Fruit fly (Drosophila melanogaster) whole organism, embryonic: ENCODE measurements around the gene ghi.

ENCODE experiments used
- Ada2b ChIP-seq: fragments of 200-800 bp; sonication (Bioruptor generic); IDR thresholded peaks from 2 replicates; pipeline ENCODE4 v1.3.6; 2022; ENCODE audit warnings: missing biosample characterization, missing genetic modification characterization
- Atf-2 ChIP-seq: fragments of 200-800 bp; sonication (Bioruptor generic); optimal IDR thresholded peaks from 2 replicates; lab custom pipeline; 2016; ENCODE audit warnings: missing biosample characterization, missing genetic modification characterization
- CG12071 ChIP-seq: fragments of 200-800 bp; sonication (Bioruptor generic); optimal IDR thresholded peaks from 3 replicates; lab custom pipeline; 2018; ENCODE audit warnings: missing biosample characterization, mild to moderate bottlenecking, missing genetic modification characterization
- CG1529 ChIP-seq: fragments of 200-800 bp; sonication (Bioruptor generic); optimal IDR thresholded peaks from 3 replicates; lab custom pipeline; 2018; ENCODE audit warnings: missing biosample characterization, missing genetic modification characterization
- CG17385 ChIP-seq: fragments of 200-800 bp; sonication (Bioruptor generic); optimal IDR thresholded peaks from 3 replicates; lab custom pipeline; 2018; ENCODE audit warnings: missing biosample characterization, mild to moderate bottlenecking, missing genetic modification characterization
- CG17829 ChIP-seq: fragments of 200-800 bp; optimal IDR thresholded peaks from 2 replicates; lab custom pipeline; 2019; ENCODE audit warnings: missing biosample characterization, mild to moderate bottlenecking, missing genetic modification characterization, moderate library complexity
- CG1792 ChIP-seq: fragments of 200-800 bp; sonication (Bioruptor generic); optimal IDR thresholded peaks from 2 replicates; lab custom pipeline; 2016; ENCODE audit warnings: missing biosample characterization, missing genetic modification characterization
- CG2120 ChIP-seq: fragments of 200-800 bp; sonication (Bioruptor generic); optimal IDR thresholded peaks from 3 replicates; lab custom pipeline; 2016; ENCODE audit warnings: missing biosample characterization, missing genetic modification characterization
- CG2875 ChIP-seq: fragments of 200-800 bp; sonication (Bioruptor generic); optimal IDR thresholded peaks from 2 replicates; lab custom pipeline; 2017; ENCODE audit warnings: missing biosample characterization, mild to moderate bottlenecking, missing genetic modification characterization, missing genetic modification reagents
- CG31365 ChIP-seq: fragments of 200-800 bp; sonication (Bioruptor generic); optimal IDR thresholded peaks from 2 replicates; lab custom pipeline; 2018; ENCODE audit warnings: missing biosample characterization, mild to moderate bottlenecking, missing genetic modification characterization
- CG3281 ChIP-seq: fragments of 200-800 bp; sonication (Bioruptor generic); optimal IDR thresholded peaks from 3 replicates; lab custom pipeline; 2017; ENCODE audit warnings: missing biosample characterization, mild to moderate bottlenecking, missing genetic modification characterization
- CG4328 ChIP-seq: fragments of 200-800 bp; sonication (Bioruptor generic); optimal IDR thresholded peaks from 3 replicates; lab custom pipeline; 2017; ENCODE audit warnings: missing biosample characterization, missing genetic modification reagents, missing genetic modification characterization
- CG4404 ChIP-seq: fragments of 200-800 bp; sonication (Bioruptor generic); IDR thresholded peaks from 2 replicates; pipeline ENCODE4 v1.3.6; 2022; ENCODE audit warnings: missing biosample characterization, missing genetic modification characterization
- CG4617 ChIP-seq: fragments of 200-800 bp; sonication (Bioruptor generic); optimal IDR thresholded peaks from 3 replicates; lab custom pipeline; 2016; ENCODE audit warnings: missing biosample characterization, missing genetic modification characterization, borderline replicate concordance
- CG4707 ChIP-seq: fragments of 200-800 bp; sonication (Bioruptor generic); optimal IDR thresholded peaks from 2 replicates; lab custom pipeline; 2018; ENCODE audit warnings: missing biosample characterization, mild to moderate bottlenecking, missing genetic modification characterization, moderate library complexity
- CG4730 ChIP-seq: fragments of 200-800 bp; sonication (Bioruptor generic); IDR thresholded peaks from 2 replicates; pipeline ENCODE4 v1.3.6; 2022; ENCODE audit warnings: missing biosample characterization, missing genetic modification characterization
- CG5180 ChIP-seq: fragments of 200-800 bp; sonication (Bioruptor generic); optimal IDR thresholded peaks from 3 replicates; lab custom pipeline; 2017; ENCODE audit warnings: missing biosample characterization, missing genetic modification characterization, mild to moderate bottlenecking, moderate library complexity, missing genetic modification reagents
- CG6254 ChIP-seq: fragments of 200-800 bp; sonication (Bioruptor generic); optimal IDR thresholded peaks from 3 replicates; lab custom pipeline; 2017; ENCODE audit warnings: mild to moderate bottlenecking, missing biosample characterization, missing genetic modification reagents, missing genetic modification characterization
- CG7271 ChIP-seq: fragments of 200-800 bp; sonication (Bioruptor generic); optimal IDR thresholded peaks from 2 replicates; lab custom pipeline; 2018; ENCODE audit warnings: missing biosample characterization, mild to moderate bottlenecking, missing genetic modification characterization, moderate library complexity
- CG7745 ChIP-seq: fragments of 200-800 bp; sonication (Bioruptor generic); optimal IDR thresholded peaks from 2 replicates; lab custom pipeline; 2018; ENCODE audit warnings: missing biosample characterization, mild to moderate bottlenecking, missing genetic modification characterization, moderate library complexity
- Eip74EF ChIP-seq, 2 experiments: fragments of 200-800 bp in 1 of 2; fragments of >200 bp in 1 of 2; sonication (Bioruptor generic) in 1 of 2; optimal IDR thresholded peaks; 2 replicates each; lab custom pipeline; 2017 to 2019; ENCODE audit warnings: missing biosample characterization in 2 of 2, missing genetic modification characterization in 2 of 2, mild to moderate bottlenecking in 1 of 2, moderate library complexity in 1 of 2
- Mes4 ChIP-seq: fragments of 200-800 bp; sonication (Bioruptor generic); optimal IDR thresholded peaks from 2 replicates; lab custom pipeline; 2016; ENCODE audit warnings: missing biosample characterization, missing genetic modification characterization
- Neu2 ChIP-seq: fragments of 200-800 bp; sonication (Bioruptor generic); optimal IDR thresholded peaks from 3 replicates; lab custom pipeline; 2016; ENCODE audit warnings: missing biosample characterization, missing genetic modification characterization, borderline replicate concordance
- Nf-YB ChIP-seq: fragments of 200-800 bp; sonication (Bioruptor generic); optimal IDR thresholded peaks from 3 replicates; lab custom pipeline; 2019; ENCODE audit warnings: missing biosample characterization, mild to moderate bottlenecking, missing genetic modification characterization, moderate library complexity
- NfI ChIP-seq: fragments of 200-800 bp; sonication (Bioruptor generic); optimal IDR thresholded peaks from 3 replicates; lab custom pipeline; 2018; ENCODE audit warnings: missing biosample characterization, mild to moderate bottlenecking, missing genetic modification characterization, moderate library complexity
- Rx ChIP-seq: fragments of 200-800 bp; sonication (Bioruptor generic); IDR thresholded peaks from 2 replicates; pipeline ENCODE4 v1.3.6; 2022; ENCODE audit warnings: missing biosample characterization, missing genetic modification characterization
- Spps ChIP-seq: fragments of 200-800 bp; sonication (Bioruptor generic); optimal IDR thresholded peaks from 2 replicates; lab custom pipeline; 2018; ENCODE audit warnings: missing biosample characterization, mild to moderate bottlenecking, missing genetic modification characterization
- Usf ChIP-seq: fragments of 200-800 bp; sonication (Bioruptor generic); optimal IDR thresholded peaks from 2 replicates; lab custom pipeline; 2017; ENCODE audit warnings: missing genotype, missing biosample characterization, missing genetic modification characterization
- Vsx1 ChIP-seq: fragments of 200-800 bp; sonication (Bioruptor generic); optimal IDR thresholded peaks from 2 replicates; lab custom pipeline; 2017; ENCODE audit warnings: missing biosample characterization, mild to moderate bottlenecking, missing genetic modification characterization, missing genetic modification reagents
- al ChIP-seq: fragments of 200-800 bp; sonication (Bioruptor generic); IDR thresholded peaks from 2 replicates; pipeline ENCODE4 v1.3.6; 2022; ENCODE audit warnings: missing biosample characterization, missing genetic modification characterization
- ara ChIP-seq: fragments of 200-800 bp; sonication (Bioruptor generic); IDR thresholded peaks from 2 replicates; pipeline ENCODE4 v1.3.6; 2022; ENCODE audit warnings: missing biosample characterization, missing genetic modification characterization
- ase ChIP-seq: fragments of 200-800 bp; sonication (Bioruptor generic); IDR thresholded peaks from 3 replicates; pipeline ENCODE4 v1.3.6; 2022; ENCODE audit warnings: missing biosample characterization, missing genetic modification characterization
- esg ChIP-seq: fragments of 200-800 bp; sonication (Bioruptor generic); conservative IDR thresholded peaks from 2 replicates; pipeline ENCODE4 v1.3.6; 2022; ENCODE audit warnings: missing biosample characterization, missing genetic modification characterization
- fd64A ChIP-seq: fragments of 200-800 bp; sonication (Bioruptor generic); optimal IDR thresholded peaks from 3 replicates; lab custom pipeline; 2018; ENCODE audit warnings: missing biosample characterization, mild to moderate bottlenecking, missing genetic modification characterization
- gt ChIP-seq: fragments of 200-800 bp; sonication (Bioruptor generic); IDR thresholded peaks from 2 replicates; pipeline ENCODE4 v1.3.6; 2022; ENCODE audit warnings: missing biosample characterization, missing genetic modification characterization
- jigr1 ChIP-seq: fragments of 200-800 bp; sonication (Bioruptor generic); IDR thresholded peaks from 3 replicates; pipeline ENCODE4 v1.3.6; 2022; ENCODE audit warnings: missing biosample characterization, missing genetic modification characterization
- kni ChIP-seq: fragments of 200-800 bp; sonication (Bioruptor generic); optimal IDR thresholded peaks from 3 replicates; lab custom pipeline; 2017; ENCODE audit warnings: mild to moderate bottlenecking, missing biosample characterization, missing genetic modification reagents, missing genetic modification characterization
- lilli ChIP-seq: fragments of 200-800 bp; sonication (Bioruptor generic); optimal IDR thresholded peaks from 3 replicates; lab custom pipeline; 2016; ENCODE audit warnings: missing biosample characterization, missing genetic modification characterization
- lmd ChIP-seq: fragments of 200-800 bp; sonication (Bioruptor generic); IDR thresholded peaks from 2 replicates; pipeline ENCODE4 v1.3.6; 2022; ENCODE audit warnings: missing biosample characterization, missing genetic modification characterization
- nau ChIP-seq: fragments of 200-800 bp; sonication (Bioruptor generic); optimal IDR thresholded peaks from 3 replicates; lab custom pipeline; 2017; ENCODE audit warnings: missing biosample characterization, mild to moderate bottlenecking, missing genetic modification characterization, missing genetic modification reagents
- sens ChIP-seq: fragments of 200-800 bp; sonication (Bioruptor generic); peaks from one replicate; lab custom pipeline; 2016; ENCODE audit warnings: missing biosample characterization, missing genetic modification characterization
- shn ChIP-seq: fragments of 200-800 bp; sonication (Bioruptor generic); optimal IDR thresholded peaks from 3 replicates; lab custom pipeline; 2016; ENCODE audit warnings: missing biosample characterization, missing genetic modification characterization
- slou ChIP-seq: fragments of 200-800 bp; sonication (Bioruptor generic); optimal IDR thresholded peaks from 3 replicates; lab custom pipeline; 2016; ENCODE audit warnings: missing biosample characterization, missing genetic modification characterization
- slp2 ChIP-seq: fragments of 200-800 bp; sonication (Bioruptor generic); optimal IDR thresholded peaks from 2 replicates; lab custom pipeline; 2016; ENCODE audit warnings: missing biosample characterization, missing genetic modification characterization
- sob ChIP-seq: fragments of 200-800 bp; sonication (Bioruptor generic); IDR thresholded peaks from 2 replicates; pipeline ENCODE4 v1.3.6; 2022; ENCODE audit warnings: missing biosample characterization, missing genetic modification characterization
- ssp ChIP-seq: fragments of 200-800 bp; sonication (Bioruptor generic); IDR thresholded peaks from 2 replicates; pipeline ENCODE4 v1.3.6; 2022; ENCODE audit warnings: missing biosample characterization, missing genetic modification characterization
- ttk ChIP-seq: fragments of 200-800 bp; sonication (Bioruptor generic); IDR thresholded peaks from 2 replicates; pipeline ENCODE4 v2.1.2; 2022; ENCODE audit warnings: missing biosample characterization, missing genetic modification characterization
- tup ChIP-seq: fragments of 200-800 bp; sonication (Bioruptor generic); optimal IDR thresholded peaks from 2 replicates; lab custom pipeline; 2016; ENCODE audit warnings: missing biosample characterization, mild to moderate bottlenecking, missing genetic modification characterization, moderate library complexity
- zfh2 ChIP-seq: fragments of 200-800 bp; sonication (Bioruptor generic); optimal IDR thresholded peaks from 2 replicates; lab custom pipeline; 2016; ENCODE audit warnings: missing biosample characterization, missing genetic modification characterization

The ghi gene

dm6 chr3L:9460775-9461491 is 9.3 kb downstream of the ghi start, which contains the start of the genes CG3434 and CG44838:
Gene CG3434 (minus strand): TSS chr3L:9460799.
Gene CG44838 (plus strand): TSS chr3L:9461050.
- TF ChIP-seq Spps (tag; lab: Kevin White, UChicago): peak; percentile 64
- TF ChIP-seq ttk (GFP tag; lab: Robert Waterston, UW): peak; percentile 70
- peak; percentile 40 for TF ChIP-seq CG6254 (GFP tag; lab: Kevin White, UChicago)
- peak; percentile 87 for TF ChIP-seq CG5180 (GFP tag; lab: Kevin White, UChicago)
- TF ChIP-seq CG7745 (tag; lab: Kevin White, UChicago): peak; percentile 97
- TF ChIP-seq Mes4 (GFP tag; lab: Kevin White, UChicago): peak; percentile 68
- TF ChIP-seq NfI (GFP tag; lab: Kevin White, UChicago): peak; percentile 72
- TF ChIP-seq kni (GFP tag; lab: Kevin White, UChicago): peak; percentile 75
- TF ChIP-seq Usf (GFP tag; lab: Kevin White, UChicago): peak; percentile 57
- TF ChIP-seq ssp (GFP tag; lab: Robert Waterston, UW): peak; percentile 82
- TF ChIP-seq CG17385 (GFP tag; lab: Kevin White, UChicago): peak; percentile 73
- TF ChIP-seq Atf-2 (GFP tag; lab: Kevin White, UChicago): peak; percentile 19
- peak; percentile 70 for TF ChIP-seq lmd (GFP tag; lab: Robert Waterston, UW)
- peak; percentile 90 for TF ChIP-seq CG2120 (GFP tag; lab: Kevin White, UChicago)
- peak; percentile 53; the same call in 1 of the 2 replicates for TF ChIP-seq Rx (GFP tag; lab: Robert Waterston, UW)
- peak; percentile 45 for TF ChIP-seq CG2875 (GFP tag; lab: Kevin White, UChicago)
- peak; percentile 81 for TF ChIP-seq CG4617
- peak; percentile 39 for TF ChIP-seq slou (GFP tag; lab: Kevin White, UChicago)
- TF ChIP-seq CG3281: peak; percentile 79
- TF ChIP-seq Vsx1 (GFP tag; lab: Kevin White, UChicago): peak; percentile 58
- TF ChIP-seq zfh2 (GFP tag; lab: Kevin White, UChicago): peak; percentile 75
- peak; percentile 65 for TF ChIP-seq esg (GFP tag; lab: Robert Waterston, UW)
- peak; percentile 95 for TF ChIP-seq sens
- TF ChIP-seq lilli: peak; percentile 90
- peak; percentile 38; the same call in 1 of the 3 replicates for TF ChIP-seq jigr1
- TF ChIP-seq CG17829 (tag; lab: Kevin White, UChicago): peak; percentile 83
- peak; percentile 18 for TF ChIP-seq CG12071 (GFP tag; lab: Kevin White, UChicago)
- peak; percentile 75 for TF ChIP-seq CG4404 (GFP tag; lab: Robert Waterston, UW)
- TF ChIP-seq CG1529 (GFP tag; lab: Kevin White, UChicago): peak; percentile 45
- TF ChIP-seq Nf-YB (GFP tag; lab: Kevin White, UChicago): peak; percentile 72
- peak; percentile 68 for TF ChIP-seq shn (GFP tag; lab: Kevin White, UChicago)
- no peak for TF ChIP-seq slp2 (GFP tag; lab: Kevin White, UChicago)
- peak; percentile 56 for TF ChIP-seq Neu2
- peak; percentile 43 for TF ChIP-seq al (GFP tag; lab: Robert Waterston, UW)
- TF ChIP-seq CG31365 (tag; lab: Kevin White, UChicago): no peak
- no peak for TF ChIP-seq gt
- peak; percentile 15 for TF ChIP-seq fd64A (GFP tag; lab: Kevin White, UChicago)
- TF ChIP-seq sob: peak; percentile 80
- TF ChIP-seq CG4707 (GFP tag; lab: Kevin White, UChicago): no peak
- peak; percentile 72 for TF ChIP-seq CG4328 (GFP tag; lab: Kevin White, UChicago)
- peak in 1 of 2 experiments; percentile 77 for TF ChIP-seq Eip74EF (GFP tag; optimal IDR thresholded peaks at IDR 0.05; lab: Kevin White, UChicago)
- peak; percentile 73 for TF ChIP-seq ase (GFP tag; lab: Robert Waterston, UW)
- peak; percentile 48 for TF ChIP-seq nau (GFP tag; lab: Kevin White, UChicago)
- peak; percentile 38 for TF ChIP-seq tup (GFP tag; lab: Kevin White, UChicago)
- TF ChIP-seq CG1792: peak; percentile 67
- TF ChIP-seq ara (GFP tag; lab: Robert Waterston, UW): peak; percentile 65
- TF ChIP-seq Ada2b (GFP tag; lab: Robert Waterston, UW): peak; percentile 67
- TF ChIP-seq CG7271 (tag; lab: Kevin White, UChicago): peak; percentile 23
- TF ChIP-seq CG4730 (GFP tag; lab: Robert Waterston, UW): peak; percentile 48; the same call in 1 of the 2 replicates
